Fruit fly (Drosophila melanogaster): ENCODE measurements around the gene Fum3.
A peak's percentile ranks its signal among the peaks of the same experiment; 100 is the strongest.

Gene Fum3

dm6 chr3L:11485956-11486609 lies 20.4 kb upstream of the Fum3 start (continued):
- TF ChIP-seq twi (tag; optimal IDR thresholded peaks at IDR 0.05) (peak; percentile 14), Bgb (GFP tag; IDR thresholded peaks at IDR 0.05; ENCODE audit: partially characterized antibody) (0 out of 2 replicates have a peak, but pooled peaks have one; percentile 12), mld (GFP tag; IDR thresholded peaks at IDR 0.05; ENCODE audit: partially characterized antibody) (0 out of 3 replicates have a peak, but pooled peaks have one; percentile 32), Sox102F (GFP tag; optimal IDR thresholded peaks at IDR 0.05) (peak; percentile 44), Oaz (GFP tag; IDR thresholded peaks at IDR 0.05) (no peak), kah (GFP tag; optimal IDR thresholded peaks at IDR 0.05) (no peak), abd-A (tag; optimal IDR thresholded peaks at IDR 0.05) (no peak), CG15479 (GFP tag; optimal IDR thresholded peaks at IDR 0.05) (no peak), E2f2 (GFP tag; IDR thresholded peaks at IDR 0.05) (peak; percentile 10; the same call in 1 of the 2 replicates), Ets65A (GFP tag) (no peak), dati (GFP tag; IDR thresholded peaks at IDR 0.05) (no peak), Ssrp (tag; optimal IDR thresholded peaks at IDR 0.05) (peak; percentile 19), phol (tag; optimal IDR thresholded peaks at IDR 0.05) (peak; percentile 35), Eip74EF (GFP tag; optimal IDR thresholded peaks at IDR 0.05) (no peak), Med (GFP tag) (peak; percentile 63), ham (GFP tag; IDR thresholded peaks at IDR 0.05) (no peak), emc (GFP tag; optimal IDR thresholded peaks at IDR 0.05) (no peak), HmgD (GFP tag; optimal IDR thresholded peaks at IDR 0.05) (no peak), Awh (GFP tag; IDR thresholded peaks at IDR 0.05) (no peak), insv (GFP tag; optimal IDR thresholded peaks at IDR 0.05) (no peak), Rx (GFP tag; IDR thresholded peaks at IDR 0.05) (peak; percentile 10; the same call in 1 of the 2 replicates), CG2202 (tag; optimal IDR thresholded peaks at IDR 0.05) (peak; percentile 25), PHDP (tag; optimal IDR thresholded peaks at IDR 0.05) (peak; percentile 5), bsh (GFP tag; optimal IDR thresholded peaks at IDR 0.05) (peak in 1 of 2 experiments; percentile 44), Fer1 (GFP tag; optimal IDR thresholded peaks at IDR 0.05) (no peak), CG2712 (tag; optimal IDR thresholded peaks at IDR 0.05) (peak; percentile 17), sna (GFP tag; IDR thresholded peaks at IDR 0.05; ENCODE audit: partially characterized antibody) (no peak), E2f1 (GFP tag; IDR thresholded peaks at IDR 0.05) (0 out of 2 replicates have a peak, but pooled peaks have one; percentile 22), Atf-2 (GFP tag; optimal IDR thresholded peaks at IDR 0.05) (no peak), CG9609 (GFP tag; optimal IDR thresholded peaks at IDR 0.05) (no peak), sens (GFP tag) (peak; percentile 82), D19A (tag; optimal IDR thresholded peaks at IDR 0.05) (peak; percentile 18), her (GFP tag; optimal IDR thresholded peaks at IDR 0.05) (no peak), Nf-YC (tag; optimal IDR thresholded peaks at IDR 0.05) (no peak), CG12391 (tag; optimal IDR thresholded peaks at IDR 0.05) (peak; percentile 38), CG9437 (GFP tag; optimal IDR thresholded peaks at IDR 0.05) (no peak), fd64A (GFP tag; optimal IDR thresholded peaks at IDR 0.05) (no peak), CG17328 (GFP tag; IDR thresholded peaks at IDR 0.05) (peak; percentile 20; the same call in 1 of the 2 replicates), odd (GFP tag; optimal IDR thresholded peaks at IDR 0.05) (no peak), CG14441 (GFP tag; IDR thresholded peaks at IDR 0.05) (no peak), CG32532 (GFP tag; IDR thresholded peaks at IDR 0.05) (no peak), ase (GFP tag; IDR thresholded peaks at IDR 0.05) (0 out of 3 replicates have a peak, but pooled peaks have one; percentile 45), Sox100B (GFP tag; optimal IDR thresholded peaks at IDR 0.05) (no peak), Elba2 (GFP tag; optimal IDR thresholded peaks at IDR 0.05) (no peak), CG7271 (tag; optimal IDR thresholded peaks at IDR 0.05) (no peak), Trl (optimal IDR thresholded peaks at IDR 0.05) (no peak), Trl (GFP tag; optimal IDR thresholded peaks at IDR 0.05) (no peak), sc (optimal IDR thresholded peaks at IDR 0.05) (no peak), sc (GFP tag; optimal IDR thresholded peaks at IDR 0.05) (peak; percentile 7)

Measured in whole organism, embryonic.